Worm (Caenorhabditis elegans) whole organism, L2 larva: ENCODE results near the gene atp-5.

Experiments used
- R02D3.7 ChIP-seq: fragments of 150-350 bp; optimal IDR thresholded peaks from 2 replicates; lab custom pipeline; 2014; ENCODE audit warnings: missing biosample characterization, missing genetic modification characterization
- lin-13 ChIP-seq: fragments of 150-350 bp; optimal IDR thresholded peaks from 2 replicates; lab custom pipeline; 2014; ENCODE audit warnings: missing biosample characterization, missing genetic modification reagents, missing genetic modification characterization
- nhr-11 ChIP-seq: fragments of 150-350 bp; optimal IDR thresholded peaks from 2 replicates; lab custom pipeline; 2014; ENCODE audit warnings: missing biosample characterization, missing genetic modification characterization
- sma-3 ChIP-seq: sonication (generic microtip); optimal IDR thresholded peaks from 2 replicates; lab custom pipeline; 2016; ENCODE audit warnings: missing genetic modification reagents, missing genetic modification characterization, missing compliant biosample characterization
- unc-55 ChIP-seq: fragments of 150-350 bp; sonication (generic microtip); optimal IDR thresholded peaks from 3 replicates; lab custom pipeline; 2014; ENCODE audit warnings: missing biosample characterization, missing genetic modification reagents, missing genetic modification characterization
- zag-1 ChIP-seq: fragments of 150-350 bp; optimal IDR thresholded peaks from 2 replicates; lab custom pipeline; 2014; ENCODE audit warnings: missing biosample characterization, missing genetic modification characterization

DNA sequence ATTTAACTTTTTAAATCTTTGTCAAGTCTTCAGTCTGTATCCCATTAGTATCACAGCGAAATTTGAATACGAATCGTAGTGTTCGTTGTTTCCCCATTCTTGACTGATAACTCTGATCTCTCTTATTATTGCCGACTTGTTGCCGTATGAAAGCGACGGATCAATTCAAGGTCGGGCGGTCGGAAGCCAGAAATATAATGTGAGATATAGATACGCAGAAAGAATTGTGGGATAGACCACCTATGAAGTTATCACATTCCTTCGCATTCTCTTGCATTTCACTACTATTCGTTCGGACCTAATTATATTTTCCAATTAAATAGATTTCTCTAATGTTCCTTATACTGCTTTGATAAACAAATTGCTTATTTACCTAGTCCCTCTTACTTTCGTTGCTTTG lies 25.3 kb upstream of the atp-5 start:
- no peak for TF ChIP-seq lin-13
- no peak for TF ChIP-seq nhr-11 (tag; lab: Kevin White, UChicago)
- TF ChIP-seq R02D3.7: no peak
- no peak for TF ChIP-seq sma-3 (GFP tag; lab: Kevin White, UChicago)
- no peak for TF ChIP-seq unc-55 (GFP tag; lab: Kevin White, UChicago)
- TF ChIP-seq zag-1 (tag; lab: Kevin White, UChicago): no peak
